Fruit fly (Drosophila melanogaster) whole organism, embryonic: ENCODE measurements around the gene CG9886.

Experiments used
- CG10654 ChIP-seq: fragments of 200-800 bp; sonication (Bioruptor generic); optimal IDR thresholded peaks from 2 replicates; lab custom pipeline; 2016; ENCODE audit warnings: missing biosample characterization, missing genetic modification characterization
- CG10979 ChIP-seq: fragments of 200-800 bp; sonication (Bioruptor generic); optimal IDR thresholded peaks from 2 replicates; lab custom pipeline; 2018; ENCODE audit warnings: missing biosample characterization, mild to moderate bottlenecking, missing genetic modification characterization, moderate library complexity
- CG11695 ChIP-seq: fragments of 200-800 bp; sonication (Bioruptor generic); IDR thresholded peaks from 3 replicates; pipeline ENCODE4 v1.3.6; 2022; ENCODE audit warnings: missing biosample characterization, missing genetic modification characterization
- CG12942 ChIP-seq: fragments of 200-800 bp; sonication (Bioruptor generic); optimal IDR thresholded peaks from 3 replicates; lab custom pipeline; 2016; ENCODE audit warnings: missing biosample characterization, missing genetic modification characterization
- CG15514 ChIP-seq: fragments of 200-800 bp; sonication (Bioruptor generic); optimal IDR thresholded peaks from 3 replicates; lab custom pipeline; 2017; ENCODE audit warnings: missing biosample characterization, missing genetic modification characterization, mild to moderate bottlenecking, moderate library complexity, missing genetic modification reagents
- CG15696 ChIP-seq: fragments of 200-800 bp; sonication (Bioruptor generic); optimal IDR thresholded peaks from 2 replicates; lab custom pipeline; 2019; ENCODE audit warnings: missing biosample characterization, mild to moderate bottlenecking, missing genetic modification characterization, moderate library complexity
- CG17359 ChIP-seq: fragments of 200-800 bp; sonication (Bioruptor generic); optimal IDR thresholded peaks from 3 replicates; lab custom pipeline; 2018; ENCODE audit warnings: missing biosample characterization, mild to moderate bottlenecking, missing genetic modification characterization, moderate library complexity
- CG17361 ChIP-seq: fragments of 200-800 bp; sonication (Bioruptor generic); IDR thresholded peaks from 3 replicates; pipeline ENCODE4 v1.3.6; 2022; ENCODE audit warnings: missing biosample characterization, missing genetic modification characterization
- CG17385 ChIP-seq: fragments of 200-800 bp; sonication (Bioruptor generic); optimal IDR thresholded peaks from 3 replicates; lab custom pipeline; 2018; ENCODE audit warnings: missing biosample characterization, mild to moderate bottlenecking, missing genetic modification characterization
- CG18476 ChIP-seq: fragments of 200-800 bp; sonication (Bioruptor generic); optimal IDR thresholded peaks from 2 replicates; lab custom pipeline; 2016; ENCODE audit warnings: missing biosample characterization, mild to moderate bottlenecking, missing genetic modification characterization
- CG18599 ChIP-seq: fragments of 200-800 bp; sonication (Bioruptor generic); optimal IDR thresholded peaks from 3 replicates; lab custom pipeline; 2017; ENCODE audit warnings: missing biosample characterization, missing genetic modification characterization, mild to moderate bottlenecking, moderate library complexity, missing genetic modification reagents
- CG31388 ChIP-seq: fragments of 200-800 bp; sonication (Bioruptor generic); optimal IDR thresholded peaks from 2 replicates; lab custom pipeline; 2016; ENCODE audit warnings: missing biosample characterization, missing genetic modification characterization
- CG3726 ChIP-seq: fragments of 200-800 bp; sonication (Bioruptor generic); IDR thresholded peaks from 3 replicates; pipeline ENCODE4, ENCODE4 v1.3.6; 2022; ENCODE audit warnings: missing biosample characterization, missing genetic modification characterization
- CG42726 ChIP-seq: fragments of 200-800 bp; sonication (Bioruptor generic); IDR thresholded peaks from 2 replicates; pipeline ENCODE4 v1.3.6; 2022; ENCODE audit warnings: missing biosample characterization, missing genetic modification characterization; ENCODE audit not compliant: partially characterized antibody
- CG4617 ChIP-seq: fragments of 200-800 bp; sonication (Bioruptor generic); optimal IDR thresholded peaks from 3 replicates; lab custom pipeline; 2016; ENCODE audit warnings: missing biosample characterization, missing genetic modification characterization, borderline replicate concordance
- CG7556 ChIP-seq: fragments of 200-800 bp; sonication (Bioruptor generic); optimal IDR thresholded peaks from 2 replicates; lab custom pipeline; 2017; ENCODE audit warnings: missing biosample characterization, mild to moderate bottlenecking, missing genetic modification characterization
- CG8944 ChIP-seq: fragments of 200-800 bp; sonication (Bioruptor generic); optimal IDR thresholded peaks from 3 replicates; lab custom pipeline; 2016; ENCODE audit warnings: missing biosample characterization, missing genetic modification characterization
- CG9215 ChIP-seq: fragments of 200-800 bp; sonication (Bioruptor generic); IDR thresholded peaks from 2 replicates; pipeline ENCODE4 v1.3.6; 2022; ENCODE audit warnings: missing biosample characterization, missing genetic modification characterization
- Dip2 ChIP-seq: fragments of 200-800 bp; sonication (Bioruptor generic); IDR thresholded peaks from 2 replicates; pipeline ENCODE4 v1.3.6; 2022; ENCODE audit warnings: missing biosample characterization, missing genetic modification characterization
- Dp ChIP-seq: fragments of 200-800 bp; sonication (Bioruptor generic); optimal IDR thresholded peaks from 2 replicates; lab custom pipeline; 2018; ENCODE audit warnings: missing biosample characterization, mild to moderate bottlenecking, missing genetic modification characterization, moderate library complexity
- Drgx ChIP-seq: fragments of 200-800 bp; sonication (Bioruptor generic); IDR thresholded peaks from 2 replicates; pipeline ENCODE4 v1.3.6; 2022; ENCODE audit warnings: missing biosample characterization, missing genetic modification characterization
- Ets97D ChIP-seq: fragments of 200-800 bp; sonication (Bioruptor generic); optimal IDR thresholded peaks from 3 replicates; lab custom pipeline; 2016; ENCODE audit warnings: missing biosample characterization, missing genetic modification characterization
- H15 ChIP-seq: fragments of 200-800 bp; sonication (Bioruptor generic); IDR thresholded peaks from 3 replicates; pipeline ENCODE4 v1.3.6; 2022; ENCODE audit warnings: missing biosample characterization, missing genetic modification characterization
- HLH3B ChIP-seq: fragments of 200-800 bp; sonication (Bioruptor generic); IDR thresholded peaks from 2 replicates; pipeline ENCODE4 v1.3.6; 2022; ENCODE audit warnings: missing biosample characterization, missing genetic modification characterization
- Lpt ChIP-seq: fragments of >200 bp; optimal IDR thresholded peaks from 2 replicates; lab custom pipeline; 2018; ENCODE audit warnings: missing biosample characterization, missing genetic modification characterization
- Mad ChIP-seq: fragments of 200-800 bp; sonication (Bioruptor generic); optimal IDR thresholded peaks from 2 replicates; lab custom pipeline; 2016; ENCODE audit warnings: missing biosample characterization, missing genetic modification characterization
- Max ChIP-seq: fragments of 200-800 bp; sonication (Bioruptor generic); optimal IDR thresholded peaks from 2 replicates; lab custom pipeline; 2016; ENCODE audit warnings: missing biosample characterization, mild to moderate bottlenecking, missing genetic modification characterization
- Poxn ChIP-seq: fragments of 200-800 bp; sonication (Bioruptor generic); IDR thresholded peaks from 2 replicates; pipeline ENCODE4 v1.3.6; 2022; ENCODE audit warnings: missing biosample characterization, missing genetic modification characterization
- Six4 ChIP-seq: fragments of 200-800 bp; sonication (Bioruptor generic); optimal IDR thresholded peaks from 2 replicates; lab custom pipeline; 2016; ENCODE audit warnings: missing biosample characterization, missing genetic modification characterization
- abd-A ChIP-seq: fragments of 200-800 bp; sonication (Bioruptor generic); optimal IDR thresholded peaks from 3 replicates; lab custom pipeline; 2019; ENCODE audit warnings: missing biosample characterization, mild to moderate bottlenecking, missing genetic modification characterization, moderate library complexity
- br ChIP-seq: fragments of >200 bp; optimal IDR thresholded peaks from 2 replicates; lab custom pipeline; 2017
- cad ChIP-seq: fragments of >200 bp; optimal IDR thresholded peaks from 2 replicates; lab custom pipeline; 2017; ENCODE audit warnings: missing biosample characterization, missing genetic modification characterization
- chinmo ChIP-seq: fragments of 200-800 bp; sonication (Bioruptor generic); IDR thresholded peaks from 4 replicates; pipeline ENCODE4 v1.3.6; 2022; ENCODE audit warnings: missing biosample characterization, missing genetic modification characterization; ENCODE audit not compliant: partially characterized antibody
- ci ChIP-seq: fragments of 200-800 bp; sonication (Bioruptor generic); IDR thresholded peaks from 3 replicates; pipeline ENCODE4 v1.3.6; 2022; ENCODE audit warnings: missing biosample characterization, missing genetic modification characterization
- dimm ChIP-seq: fragments of 200-800 bp; sonication (Bioruptor generic); IDR thresholded peaks from 2 replicates; pipeline ENCODE4 v1.3.6; 2022; ENCODE audit warnings: missing biosample characterization, missing genetic modification characterization
- emc ChIP-seq: fragments of 200-800 bp; sonication (Bioruptor generic); optimal IDR thresholded peaks from 2 replicates; lab custom pipeline; 2016; ENCODE audit warnings: missing biosample characterization, missing genetic modification characterization
- ftz-f1 ChIP-seq: fragments of 200-800 bp; sonication (Bioruptor generic); optimal IDR thresholded peaks from 2 replicates; lab custom pipeline; 2016; ENCODE audit warnings: missing biosample characterization, missing genetic modification characterization
- gce ChIP-seq: fragments of 200-800 bp; sonication (Bioruptor generic); IDR thresholded peaks from 3 replicates; pipeline ENCODE4 v1.3.6; 2022; ENCODE audit warnings: missing biosample characterization, missing genetic modification characterization
- gem ChIP-seq: fragments of 200-800 bp; sonication (Bioruptor generic); optimal IDR thresholded peaks from 2 replicates; lab custom pipeline; 2019; ENCODE audit warnings: missing biosample characterization, mild to moderate bottlenecking, missing genetic modification characterization, moderate library complexity
- inv ChIP-seq: fragments of 200-800 bp; sonication (Bioruptor generic); IDR thresholded peaks from 2 replicates; pipeline ENCODE4 v1.3.6; 2022; ENCODE audit warnings: missing biosample characterization, missing genetic modification characterization; ENCODE audit not compliant: partially characterized antibody
- lbe ChIP-seq: fragments of 200-800 bp; sonication (Bioruptor generic); optimal IDR thresholded peaks from 2 replicates; lab custom pipeline; 2016; ENCODE audit warnings: missing biosample characterization, mild to moderate bottlenecking, missing genetic modification characterization
- maf-S ChIP-seq: fragments of 200-800 bp; sonication (Bioruptor generic); optimal IDR thresholded peaks from 2 replicates; lab custom pipeline; 2016; ENCODE audit warnings: missing biosample characterization, missing genetic modification characterization
- org-1 ChIP-seq: fragments of 200-800 bp; sonication (Bioruptor generic); optimal IDR thresholded peaks from 2 replicates; lab custom pipeline; 2017; ENCODE audit warnings: missing biosample characterization, missing genetic modification characterization
- pita ChIP-seq: fragments of 200-800 bp; sonication (Bioruptor generic); optimal IDR thresholded peaks from 2 replicates; lab custom pipeline; 2017; ENCODE audit warnings: missing biosample characterization, mild to moderate bottlenecking, missing genetic modification characterization
- schlank ChIP-seq: fragments of 200-800 bp; sonication (Bioruptor generic); optimal IDR thresholded peaks from 2 replicates; lab custom pipeline; 2018; ENCODE audit warnings: missing biosample characterization, mild to moderate bottlenecking, missing genetic modification characterization
- sima ChIP-seq: fragments of 200-800 bp; sonication (Bioruptor generic); optimal IDR thresholded peaks from 2 replicates; lab custom pipeline; 2016; ENCODE audit warnings: missing biosample characterization, missing genetic modification characterization
- slbo ChIP-seq: fragments of 200-800 bp; sonication (Bioruptor generic); IDR thresholded peaks from 2 replicates; pipeline ENCODE4 v1.3.6; 2022; ENCODE audit warnings: missing biosample characterization, missing genetic modification characterization
- tx ChIP-seq: fragments of 200-800 bp; sonication (Bioruptor generic); optimal IDR thresholded peaks from 2 replicates; lab custom pipeline; 2016; ENCODE audit warnings: missing biosample characterization, missing genetic modification characterization
- vvl ChIP-seq: fragments of 200-800 bp; sonication (Bioruptor generic); IDR thresholded peaks from 2 replicates; pipeline ENCODE4 v1.3.6; 2022; ENCODE audit warnings: missing biosample characterization, missing genetic modification characterization

Gene CG9886

DNA sequence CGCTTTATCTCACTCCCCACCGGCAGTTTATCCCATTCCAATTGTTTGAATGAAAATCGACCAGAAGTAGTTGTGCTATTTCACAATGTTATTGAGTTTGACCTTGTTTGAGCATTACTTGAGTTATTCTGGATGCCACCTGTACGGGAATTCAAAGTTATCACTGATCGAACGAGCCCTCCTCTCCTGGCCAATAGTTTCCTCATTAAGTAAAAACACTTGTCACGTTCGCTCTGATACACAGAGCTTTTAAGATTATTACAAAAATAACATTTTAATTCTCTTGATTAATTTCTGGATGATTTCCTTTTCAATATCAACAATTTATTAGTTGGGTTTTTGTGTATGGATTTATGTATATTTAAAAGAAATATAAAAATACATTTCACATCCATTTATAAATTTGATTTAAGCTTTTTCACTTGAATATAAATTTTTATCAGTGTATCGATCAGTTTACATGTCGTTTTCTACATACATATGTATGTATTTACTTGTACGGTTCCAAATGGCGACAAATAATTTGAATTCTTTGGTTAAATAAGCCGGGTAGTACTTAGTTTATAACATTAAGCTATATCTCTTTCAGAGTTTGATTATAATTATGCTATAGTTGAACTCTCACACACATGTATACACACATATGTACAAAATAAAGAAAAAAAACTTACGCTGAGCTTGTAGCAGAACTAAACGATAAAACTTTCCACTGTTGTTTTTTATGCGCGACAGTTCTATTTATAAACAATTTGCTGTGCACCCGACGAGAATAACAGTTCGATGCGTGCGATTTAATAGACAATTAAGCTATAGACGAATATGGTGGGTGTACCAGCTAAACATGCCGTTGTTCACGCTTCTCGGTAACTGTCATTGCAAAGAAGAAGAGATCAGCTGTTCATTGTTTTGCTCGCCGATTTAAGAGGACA is 46.5 kb upstream of the CG9886 start, which contains the start of the genes CG3609 and CG15390:
Gene CG3609 (minus strand): TSS at position 810 of the 929 bp plus-strand sequence.
Gene CG15390 (plus strand): TSS at position 896 of the 929 bp plus-strand sequence.
- TF ChIP-seq CG31388 (GFP tag; lab: Kevin White, UChicago) (peak; percentile 76), tx (peak; percentile 81), emc (peak; percentile 78), Max (peak; percentile 72), lbe (GFP tag; lab: Kevin White, UChicago) (peak; percentile 84), CG3726 (GFP tag; lab: Robert Waterston, UW) (0 out of 3 replicates have a peak, but pooled peaks have one; percentile 17), CG12942 (GFP tag; lab: Kevin White, UChicago) (peak; percentile 77), CG15514 (GFP tag; lab: Kevin White, UChicago) (peak; percentile 80), ftz-f1 (peak; percentile 48), gem (tag; lab: Kevin White, UChicago) (peak; percentile 85), Drgx (GFP tag; lab: Robert Waterston, UW) (peak; percentile 69), slbo (GFP tag; lab: Robert Waterston, UW) (peak; percentile 93), Dip2 (no peak), CG10979 (peak; percentile 64), Mad (GFP tag; lab: Kevin White, UChicago) (peak; percentile 83), CG7556 (peak; percentile 85), maf-S (GFP tag; lab: Kevin White, UChicago) (peak; percentile 90), CG17385 (peak; percentile 99), sima (GFP tag; lab: Kevin White, UChicago) (peak; percentile 3), CG10654 (peak; percentile 1), HLH3B (GFP tag; lab: Robert Waterston, UW) (peak; percentile 76), CG18476 (GFP tag; lab: Kevin White, UChicago) (peak; percentile 38), CG18599 (GFP tag; lab: Kevin White, UChicago) (peak; percentile 88), cad (GFP tag; lab: Kevin White, UChicago) (no peak), pita (GFP tag; lab: Kevin White, UChicago) (no peak), Ets97D (GFP tag; lab: Kevin White, UChicago) (peak; percentile 83), Lpt (GFP tag; lab: Kevin White, UChicago) (no peak), schlank (peak; percentile 92), CG15696 (peak; percentile 61), CG8944 (GFP tag; lab: Kevin White, UChicago) (peak; percentile 85), H15 (GFP tag; lab: Robert Waterston, UW) (peak; percentile 74; the same call in 2 of the 3 replicates), CG11695 (peak; percentile 65), ci (GFP tag; lab: Robert Waterston, UW) (peak; percentile 92), CG4617 (peak; percentile 85), org-1 (peak; percentile 59), dimm (GFP tag; lab: Robert Waterston, UW) (no peak), CG9215 (GFP tag; lab: Robert Waterston, UW) (peak; percentile 68), CG17361 (peak; percentile 69; the same call in 2 of the 3 replicates), Poxn (GFP tag; lab: Robert Waterston, UW) (peak; percentile 63), gce (peak; percentile 44; the same call in 1 of the 3 replicates), Six4 (GFP tag; lab: Kevin White, UChicago) (peak; percentile 64), Dp (peak; percentile 25), abd-A (peak; percentile 97), inv (GFP tag; lab: Robert Waterston, UW) (no peak), CG42726 (GFP tag; lab: Robert Waterston, UW) (no peak), br (lab: Kevin White, UChicago) (no peak), chinmo (0 out of 4 replicates have a peak, but pooled peaks have one; percentile 54), CG17359 (tag; lab: Kevin White, UChicago) (peak; percentile 62), vvl (GFP tag; lab: Robert Waterston, UW) (peak; percentile 94)
